In the genomic region with DNA sequence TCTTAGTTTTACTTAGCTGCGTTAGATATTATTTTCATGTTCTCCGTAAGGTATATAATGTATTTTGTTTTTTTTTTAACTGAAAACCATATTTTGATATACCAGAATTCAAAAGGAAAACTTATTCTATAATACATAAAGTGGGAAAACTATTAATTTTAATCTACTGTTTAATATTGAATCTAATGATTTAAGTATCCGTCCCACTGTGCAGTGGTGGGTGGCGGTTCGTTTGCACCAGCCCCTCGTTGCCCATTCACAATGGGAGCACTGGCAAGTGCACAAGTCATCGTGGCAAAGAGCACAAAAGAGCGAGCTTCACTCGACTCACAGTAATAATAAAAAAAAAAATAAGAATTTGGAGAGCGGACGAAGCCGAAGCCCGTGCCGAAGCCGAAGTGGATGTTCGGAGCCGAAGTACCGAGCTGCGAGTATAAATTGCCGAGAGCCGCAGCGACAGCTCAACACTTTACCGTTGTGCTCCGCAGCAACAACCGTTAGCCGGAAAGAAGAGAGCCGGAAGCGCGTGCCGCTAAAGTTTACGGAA, we compare ENCODE assay signal across 1 fruit fly cellular context.
A peak's percentile ranks its signal among the peaks of the same experiment; 100 is the strongest.
TF ChIP-seq lines count a peak whose summit lies in the region.

A gene (plus strand): TSS at position 475 of the 547 bp plus-strand sequence.

TF ChIP-seq in whole organism, embryonic, 481 proteins besides CTCF, POLR2A, EP300 and RAD21 (continued from another document and continues in another):
- TF ChIP-seq tgo (GFP tag; IDR thresholded peaks at IDR 0.05; lab: Robert Waterston, UW) (peak; percentile 39; the same call in 1 of the 3 replicates), grau (tag; optimal IDR thresholded peaks at IDR 0.05; lab: Kevin White, UChicago) (peak; percentile 36), HLHmδ (GFP tag; optimal IDR thresholded peaks at IDR 0.05; lab: Kevin White, UChicago) (no peak), run (tag; optimal IDR thresholded peaks at IDR 0.05; lab: Kevin White, UChicago) (no peak), Gsc (GFP tag; IDR thresholded peaks at IDR 0.05; lab: Robert Waterston, UW) (no peak), NC2β (GFP tag; optimal IDR thresholded peaks at IDR 0.05; lab: Kevin White, UChicago) (peak; percentile 1), CG12391 (tag; optimal IDR thresholded peaks at IDR 0.05; lab: Kevin White, UChicago) (no peak), CG6765 (GFP tag; optimal IDR thresholded peaks at IDR 0.05; lab: Kevin White, UChicago) (no peak), CG18476 (GFP tag; optimal IDR thresholded peaks at IDR 0.05; lab: Kevin White, UChicago) (peak; percentile 42), bcd (GFP tag; optimal IDR thresholded peaks at IDR 0.05; lab: Kevin White, UChicago) (peak; percentile 32), ems (GFP tag; optimal IDR thresholded peaks at IDR 0.05; lab: Kevin White, UChicago) (no peak), CG30431 (GFP tag; optimal IDR thresholded peaks at IDR 0.05; lab: Kevin White, UChicago) (no peak), CG2199 (GFP tag; IDR thresholded peaks at IDR 0.05; lab: Robert Waterston, UW) (no peak), Stat92E (GFP tag; optimal IDR thresholded peaks at IDR 0.05; lab: Kevin White, UChicago) (no peak), CG13894 (tag; optimal IDR thresholded peaks at IDR 0.05; lab: Kevin White, UChicago) (peak; percentile 19), cg (GFP tag; optimal IDR thresholded peaks at IDR 0.05; lab: Kevin White, UChicago) (no peak), nmo (GFP tag; optimal IDR thresholded peaks at IDR 0.05; lab: Kevin White, UChicago) (peak; percentile 50), Deaf1 (tag; optimal IDR thresholded peaks at IDR 0.05; lab: Kevin White, UChicago) (peak; percentile 99), bowl (GFP tag; IDR thresholded peaks at IDR 0.05; lab: Robert Waterston, UW) (no peak; the same call in 1 of the 2 replicates), da (GFP tag; optimal IDR thresholded peaks at IDR 0.05; lab: Kevin White, UChicago) (no peak), CG2889 (GFP tag; IDR thresholded peaks at IDR 0.05; lab: Robert Waterston, UW) (no peak), CG6683 (GFP tag; optimal IDR thresholded peaks at IDR 0.05; lab: Kevin White, UChicago) (peak; percentile 36), Trl (optimal IDR thresholded peaks at IDR 0.05; lab: Kevin White, UChicago) (peak; percentile 57 to 60), Trl (GFP tag; optimal IDR thresholded peaks at IDR 0.05; lab: Kevin White, UChicago) (peak; percentile 20), CG14965 (GFP tag; optimal IDR thresholded peaks at IDR 0.05; lab: Kevin White, UChicago; ENCODE audit: borderline replicate concordance) (no peak), oc (tag; optimal IDR thresholded peaks at IDR 0.05; lab: Kevin White, UChicago) (no peak), CG18262 (tag; optimal IDR thresholded peaks at IDR 0.05; lab: Kevin White, UChicago) (peak; percentile 55), ap (GFP tag; IDR thresholded peaks at IDR 0.05; lab: Robert Waterston, UW) (no peak), CG14860 (GFP tag; IDR thresholded peaks at IDR 0.05; lab: Robert Waterston, UW; ENCODE audit: partially characterized antibody) (no peak), gsb-n (tag; optimal IDR thresholded peaks at IDR 0.05; lab: Kevin White, UChicago) (no peak), CG1647 (GFP tag; optimal IDR thresholded peaks at IDR 0.05; lab: Kevin White, UChicago) (no peak), CG4328 (GFP tag; optimal IDR thresholded peaks at IDR 0.05; lab: Kevin White, UChicago) (no peak), CG12219 (GFP tag; optimal IDR thresholded peaks at IDR 0.05; lab: Kevin White, UChicago) (no peak), Oli (tag; optimal IDR thresholded peaks at IDR 0.05; lab: Kevin White, UChicago) (peak; percentile 61), dimm (GFP tag; IDR thresholded peaks at IDR 0.05; lab: Robert Waterston, UW) (no peak), hb (GFP tag; IDR thresholded peaks at IDR 0.05; lab: Robert Waterston, UW; ENCODE audit: partially characterized antibody) (no peak), ftz-f1 (GFP tag; optimal IDR thresholded peaks at IDR 0.05; lab: Kevin White, UChicago) (no peak), klu (GFP tag; IDR thresholded peaks at IDR 0.05; lab: Robert Waterston, UW) (no peak), pb (GFP tag; optimal IDR thresholded peaks at IDR 0.05; lab: Kevin White, UChicago) (no peak), CG11085 (GFP tag; IDR thresholded peaks at IDR 0.05; lab: Robert Waterston, UW) (no peak), CG15073 (GFP tag; optimal IDR thresholded peaks at IDR 0.05; lab: Kevin White, UChicago) (no peak), CG3726 (GFP tag; IDR thresholded peaks at IDR 0.05; lab: Robert Waterston, UW) (no peak), CG17829 (tag; optimal IDR thresholded peaks at IDR 0.05; lab: Kevin White, UChicago) (peak; percentile 24), tap (tag; optimal IDR thresholded peaks at IDR 0.05; lab: Kevin White, UChicago) (no peak), ranshi (GFP tag; IDR thresholded peaks at IDR 0.05; lab: Robert Waterston, UW) (no peak), toy (GFP tag; IDR thresholded peaks at IDR 0.05; lab: Robert Waterston, UW) (no peak), CG18011 (GFP tag; optimal IDR thresholded peaks at IDR 0.05; lab: Kevin White, UChicago) (no peak), chm (GFP tag; IDR thresholded peaks at IDR 0.05; lab: Robert Waterston, UW) (no peak), zen (tag; optimal IDR thresholded peaks at IDR 0.05; lab: Kevin White, UChicago) (no peak), CG16779 (GFP tag; IDR thresholded peaks at IDR 0.05; lab: Robert Waterston, UW) (no peak), slp2 (GFP tag; optimal IDR thresholded peaks at IDR 0.05; lab: Kevin White, UChicago) (no peak), ase (GFP tag; IDR thresholded peaks at IDR 0.05; lab: Robert Waterston, UW) (no peak), eve (GFP tag; optimal IDR thresholded peaks at IDR 0.05; lab: Kevin White, UChicago) (no peak), abd-A (tag; optimal IDR thresholded peaks at IDR 0.05; lab: Kevin White, UChicago) (no peak), tin (GFP tag; optimal IDR thresholded peaks at IDR 0.05; lab: Kevin White, UChicago) (peak; percentile 18), Dip3 (GFP tag; optimal IDR thresholded peaks at IDR 0.05; lab: Kevin White, UChicago) (no peak), yki (optimal IDR thresholded peaks at IDR 0.05; lab: Kevin White, UChicago) (no peak), gce (GFP tag; IDR thresholded peaks at IDR 0.05; lab: Robert Waterston, UW) (no peak), insv (GFP tag; optimal IDR thresholded peaks at IDR 0.05; lab: Kevin White, UChicago) (no peak), Tbp (GFP tag; optimal IDR thresholded peaks at IDR 0.05; lab: Kevin White, UChicago) (no peak), CG8359 (GFP tag; optimal IDR thresholded peaks at IDR 0.05; lab: Kevin White, UChicago; ENCODE audit: borderline replicate concordance) (no peak), CG7963 (GFP tag; IDR thresholded peaks at IDR 0.05; lab: Robert Waterston, UW; ENCODE audit: partially characterized antibody) (no peak), Side (GFP tag; optimal IDR thresholded peaks at IDR 0.05; lab: Kevin White, UChicago) (no peak), Sox102F (GFP tag; optimal IDR thresholded peaks at IDR 0.05; lab: Kevin White, UChicago) (peak; percentile 56), CG31365 (tag; optimal IDR thresholded peaks at IDR 0.05; lab: Kevin White, UChicago) (no peak), CG9817 (tag; optimal IDR thresholded peaks at IDR 0.05; lab: Kevin White, UChicago) (no peak), Mes4 (GFP tag; optimal IDR thresholded peaks at IDR 0.05; lab: Kevin White, UChicago) (no peak), CG17612 (GFP tag; IDR thresholded peaks at IDR 0.05; lab: Robert Waterston, UW) (no peak), Bgb (GFP tag; IDR thresholded peaks at IDR 0.05; lab: Robert Waterston, UW; ENCODE audit: partially characterized antibody) (no peak; the same call in 1 of the 2 replicates), CG9215 (GFP tag; IDR thresholded peaks at IDR 0.05; lab: Robert Waterston, UW) (no peak), Bdp1 (GFP tag; optimal IDR thresholded peaks at IDR 0.05; lab: Kevin White, UChicago) (no peak), CG10209 (GFP tag; optimal IDR thresholded peaks at IDR 0.05; lab: Kevin White, UChicago) (peak; percentile 8), H15 (GFP tag; IDR thresholded peaks at IDR 0.05; lab: Robert Waterston, UW) (no peak), Elba2 (GFP tag; optimal IDR thresholded peaks at IDR 0.05; lab: Kevin White, UChicago) (no peak), CG14667 (GFP tag; IDR thresholded peaks at IDR 0.05; lab: Robert Waterston, UW) (no peak), Ets97D (GFP tag; optimal IDR thresholded peaks at IDR 0.05; lab: Kevin White, UChicago) (no peak), dysf (GFP tag; IDR thresholded peaks at IDR 0.05; lab: Robert Waterston, UW) (no peak), MTF-1 (GFP tag; optimal IDR thresholded peaks at IDR 0.05; lab: Kevin White, UChicago; ENCODE audit: borderline replicate concordance) (no peak), CG16815 (GFP tag; optimal IDR thresholded peaks at IDR 0.05; lab: Kevin White, UChicago) (no peak), fd64A (GFP tag; optimal IDR thresholded peaks at IDR 0.05; lab: Kevin White, UChicago) (no peak), unc-4 (GFP tag; IDR thresholded peaks at IDR 0.05; lab: Robert Waterston, UW; ENCODE audit: partially characterized antibody) (0 out of 2 replicates have a peak, but pooled peaks have one; percentile 20), CG6813 (GFP tag; optimal IDR thresholded peaks at IDR 0.05; lab: Kevin White, UChicago) (peak; percentile 59), Xrp1 (GFP tag; IDR thresholded peaks at IDR 0.05; lab: Robert Waterston, UW) (peak; percentile 44; the same call in 1 of the 2 replicates), CG5953 (GFP tag; IDR thresholded peaks at IDR 0.05; lab: Robert Waterston, UW) (no peak), sens (GFP tag; lab: Kevin White, UChicago) (peak; percentile 85), kay (GFP tag; optimal IDR thresholded peaks at IDR 0.05; lab: Kevin White, UChicago) (no peak), ewg (GFP tag; optimal IDR thresholded peaks at IDR 0.05; lab: Kevin White, UChicago) (no peak), CG16863 (GFP tag; optimal IDR thresholded peaks at IDR 0.05; lab: Kevin White, UChicago) (no peak), CG3281 (GFP tag; optimal IDR thresholded peaks at IDR 0.05; lab: Kevin White, UChicago) (peak; percentile 39), Med (GFP tag; lab: Kevin White, UChicago) (peak; percentile 85), Max (GFP tag; optimal IDR thresholded peaks at IDR 0.05; lab: Kevin White, UChicago) (no peak), CG8944 (GFP tag; optimal IDR thresholded peaks at IDR 0.05; lab: Kevin White, UChicago) (no peak), CG7987 (GFP tag; optimal IDR thresholded peaks at IDR 0.05; lab: Kevin White, UChicago) (peak; percentile 13), CG15601 (tag; optimal IDR thresholded peaks at IDR 0.05; lab: Kevin White, UChicago) (no peak), pita (GFP tag; optimal IDR thresholded peaks at IDR 0.05; lab: Kevin White, UChicago) (no peak), sisA (GFP tag; IDR thresholded peaks at IDR 0.05; lab: Robert Waterston, UW) (0 out of 2 replicates have a peak, but pooled peaks have one; percentile 28), zf30C (GFP tag; optimal IDR thresholded peaks at IDR 0.05; lab: Kevin White, UChicago) (no peak), CG17568 (GFP tag; optimal IDR thresholded peaks at IDR 0.05; lab: Kevin White, UChicago) (no peak), Poxn (GFP tag; IDR thresholded peaks at IDR 0.05; lab: Robert Waterston, UW) (no peak), CG9437 (GFP tag; optimal IDR thresholded peaks at IDR 0.05; lab: Kevin White, UChicago) (peak; percentile 49), Lhr (GFP tag; optimal IDR thresholded peaks at IDR 0.05; lab: Kevin White, UChicago) (no peak), z (GFP tag; IDR thresholded peaks at IDR 0.05; lab: Robert Waterston, UW) (no peak), ato (GFP tag; IDR thresholded peaks at IDR 0.05; lab: Robert Waterston, UW; ENCODE audit: partially characterized antibody) (no peak), CG17912 (GFP tag; optimal IDR thresholded peaks at IDR 0.05; lab: Kevin White, UChicago) (no peak), Xbp1 (GFP tag; optimal IDR thresholded peaks at IDR 0.05; lab: Kevin White, UChicago) (peak; percentile 21), org-1 (GFP tag; optimal IDR thresholded peaks at IDR 0.05; lab: Kevin White, UChicago) (peak; percentile 33), wor (GFP tag; IDR thresholded peaks at IDR 0.05; lab: Robert Waterston, UW) (no peak), mam (GFP tag; optimal IDR thresholded peaks at IDR 0.05; lab: Kevin White, UChicago) (no peak), Optix (GFP tag; IDR thresholded peaks at IDR 0.05; lab: Robert Waterston, UW) (no peak), CG9876 (GFP tag; optimal IDR thresholded peaks at IDR 0.05; lab: Kevin White, UChicago) (no peak), BEAF-32 (GFP tag; optimal IDR thresholded peaks at IDR 0.05; lab: Kevin White, UChicago) (no peak), CG10147 (GFP tag; optimal IDR thresholded peaks at IDR 0.05; lab: Kevin White, UChicago) (no peak), BtbVII (GFP tag; optimal IDR thresholded peaks at IDR 0.05; lab: Kevin White, UChicago) (peak; percentile 6), sc (optimal IDR thresholded peaks at IDR 0.05; lab: Kevin White, UChicago) (no peak), sc (GFP tag; optimal IDR thresholded peaks at IDR 0.05; lab: Kevin White, UChicago) (no peak), CG4730 (GFP tag; IDR thresholded peaks at IDR 0.05; lab: Robert Waterston, UW) (no peak), CG14710 (tag; optimal IDR thresholded peaks at IDR 0.05; lab: Kevin White, UChicago) (no peak), fd102C (GFP tag; optimal IDR thresholded peaks at IDR 0.05; lab: Kevin White, UChicago) (no peak), pum (GFP tag; optimal IDR thresholded peaks at IDR 0.05; lab: Kevin White, UChicago) (no peak), so (GFP tag; IDR thresholded peaks at IDR 0.05; lab: Robert Waterston, UW) (0 out of 3 replicates have a peak, but pooled peaks have one; percentile 26), chinmo (GFP tag; IDR thresholded peaks at IDR 0.05; lab: Robert Waterston, UW; ENCODE audit: partially characterized antibody) (peak; percentile 91), croc (GFP tag; conservative IDR thresholded peaks at IDR 0.05; lab: Robert Waterston, UW) (no peak), twi (tag; optimal IDR thresholded peaks at IDR 0.05; lab: Kevin White, UChicago) (no peak), ac (GFP tag; optimal IDR thresholded peaks at IDR 0.05; lab: Kevin White, UChicago) (no peak), Usf (GFP tag; optimal IDR thresholded peaks at IDR 0.05; lab: Kevin White, UChicago) (no peak), stwl (tag; optimal IDR thresholded peaks at IDR 0.05; lab: Kevin White, UChicago) (no peak), CG12104 (GFP tag; optimal IDR thresholded peaks at IDR 0.05; lab: Kevin White, UChicago) (peak; percentile 14), CG1024 (GFP tag; IDR thresholded peaks at IDR 0.05; lab: Robert Waterston, UW) (no peak), CG7745 (tag; optimal IDR thresholded peaks at IDR 0.05; lab: Kevin White, UChicago) (no peak), CG17802 (tag; optimal IDR thresholded peaks at IDR 0.05; lab: Kevin White, UChicago) (no peak)
